Worm (Caenorhabditis elegans): ENCODE measurements around the gene ssp-36.
"Not testable (repeated sequence)": the region's sequence is repeated elsewhere in the genome, so short reads cannot be mapped to it uniquely, and the experiment has no call there.

DNA sequence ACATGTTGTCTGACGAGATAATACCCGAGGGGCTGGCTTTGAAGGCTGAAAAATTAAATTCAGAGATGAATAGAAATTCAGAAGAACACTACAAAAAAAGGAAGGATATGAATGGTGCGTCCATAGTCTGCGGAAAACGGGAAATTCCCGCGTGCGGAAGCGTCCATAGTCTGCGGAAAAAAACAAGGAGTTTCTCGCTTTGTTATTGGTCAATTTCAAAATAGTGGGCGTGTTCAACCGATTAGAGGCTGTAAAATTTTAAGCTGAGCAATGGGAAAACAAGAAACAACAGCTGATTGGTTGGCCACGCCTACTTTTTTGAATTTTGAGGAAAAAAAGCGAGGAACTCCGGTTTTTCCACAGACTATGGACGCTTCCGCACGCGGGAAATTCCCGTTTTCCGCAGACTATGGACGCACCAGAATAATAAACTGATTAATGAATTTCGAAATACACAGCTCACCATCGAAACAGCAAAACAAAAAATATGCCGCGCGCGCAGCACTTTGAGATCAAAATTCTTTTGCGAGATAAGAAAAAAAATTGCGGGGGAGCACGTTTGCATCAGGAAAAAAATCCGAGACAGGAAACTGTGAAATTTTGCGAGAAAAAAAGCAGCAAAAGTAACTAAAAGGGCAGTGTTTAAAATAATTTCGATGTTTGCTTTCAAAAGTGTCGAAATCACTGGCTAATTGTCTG lies 25.1 kb downstream of the ssp-36 start, which contains the start of gene gln-6:
- not testable (repeated sequence) for TF ChIP-seq dao-5, W03F9.2 (tag; optimal IDR thresholded peaks at IDR 0.05)
